Worm (Caenorhabditis elegans): ENCODE data around the gene mrpl-50.
A peak's percentile ranks its signal among the peaks of the same experiment; 100 is the strongest.

Gene mrpl-50

DNA sequence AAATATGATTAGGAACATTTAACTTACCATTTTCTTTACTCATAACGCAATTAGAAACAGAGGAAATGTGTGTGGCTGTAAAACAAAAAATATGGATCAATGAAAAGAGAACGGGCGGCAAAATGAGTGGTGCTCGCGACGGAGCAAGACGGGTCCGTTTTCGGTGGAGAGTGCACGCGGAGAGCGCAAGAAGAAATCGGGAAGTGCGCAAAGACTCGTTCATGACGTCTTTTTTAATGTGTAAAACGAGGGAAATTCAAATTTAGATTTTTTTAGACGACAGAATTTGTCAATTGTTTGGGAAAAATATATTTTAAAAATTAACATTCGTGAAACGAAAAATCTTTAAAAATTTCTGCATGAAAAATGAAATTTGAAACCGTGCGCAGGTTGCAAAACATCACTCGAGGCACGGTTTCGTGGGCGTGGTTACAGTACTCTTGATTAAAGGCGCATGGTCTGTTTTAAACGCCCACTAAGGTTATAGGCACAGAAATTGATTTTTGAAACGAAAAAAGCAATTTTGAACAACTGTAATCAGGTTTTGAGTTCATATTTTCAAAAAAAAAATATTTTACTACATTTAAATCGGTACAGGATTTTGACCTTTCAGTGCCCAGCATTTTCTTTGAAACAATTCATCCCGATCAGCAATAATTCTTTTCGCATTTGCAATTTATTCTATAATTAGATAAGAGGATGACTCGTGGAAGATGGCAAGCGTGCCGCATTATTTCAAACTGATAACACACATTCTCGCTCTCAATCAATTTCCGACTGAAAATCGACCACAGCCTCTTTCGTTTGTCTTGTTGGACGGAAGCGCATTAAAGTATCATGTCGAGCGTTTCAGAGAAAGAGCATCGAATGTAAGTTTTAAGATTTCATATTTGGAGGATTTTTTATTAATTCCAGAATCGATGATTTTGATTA, 39.9 kb downstream of the mrpl-50 start, which contains the start of the genes szy-20 and C18E9.5:
szy-20 (minus strand) TSS at position 83 of the 933 bp plus-strand sequence.
C18E9.5 (plus strand) TSS at position 730 of the 933 bp plus-strand sequence.
- TF ChIP-seq zfp-3 (GFP tag; conservative IDR thresholded peaks at IDR 0.05): no peak
- TF ChIP-seq jun-1 (tag; optimal IDR thresholded peaks at IDR 0.05): no peak
- no peak for TF ChIP-seq snpc-4 (tag; optimal IDR thresholded peaks at IDR 0.05)
- TF ChIP-seq ceh-32 (tag; optimal IDR thresholded peaks at IDR 0.05; ENCODE audit: poor library complexity): no peak
- no peak for TF ChIP-seq Y48G9A.11 (GFP tag; IDR thresholded peaks at IDR 0.05)
- peak; percentile 9 to 92 for TF ChIP-seq lsy-2 (tag; optimal IDR thresholded peaks at IDR 0.05)
- no peak for TF ChIP-seq aly-2 (tag; optimal IDR thresholded peaks at IDR 0.05)
- peak; percentile 75 for TF ChIP-seq mes-2 (tag; optimal IDR thresholded peaks at IDR 0.05; ENCODE audit: poor library complexity, severe bottlenecking)
- no peak for TF ChIP-seq dmd-8 (GFP tag; IDR thresholded peaks at IDR 0.05)
- no peak for TF ChIP-seq F44E2.7 (GFP tag; IDR thresholded peaks at IDR 0.05)
- no peak for TF ChIP-seq ZK337.2 (GFP tag; IDR thresholded peaks at IDR 0.05)
- TF ChIP-seq daf-16 (GFP tag; optimal IDR thresholded peaks at IDR 0.05): peak in 1 of 2 experiments; percentile 58
- TF ChIP-seq daf-16 (tag; optimal IDR thresholded peaks at IDR 0.05): peak; percentile 11
- no peak for TF ChIP-seq gei-8 (GFP tag; optimal IDR thresholded peaks at IDR 0.05)
- TF ChIP-seq tra-1 (GFP tag; IDR thresholded peaks at IDR 0.05): no peak
- peak; percentile 70 for TF ChIP-seq hmg-1.1 (GFP tag; IDR thresholded peaks at IDR 0.05)
- TF ChIP-seq zfp-2 (tag; optimal IDR thresholded peaks at IDR 0.05): no peak
- TF ChIP-seq nhr-6 (tag; optimal IDR thresholded peaks at IDR 0.05): peak; percentile 46
- 0 out of 2 replicates have a peak, but pooled peaks have one; percentile 14 for TF ChIP-seq madf-9 (GFP tag; conservative IDR thresholded peaks at IDR 0.05)
- TF ChIP-seq lin-13 (GFP tag; optimal IDR thresholded peaks at IDR 0.05): no peak
- peak; percentile 52; the same call in 1 of the 2 replicates for TF ChIP-seq ctbp-1 (GFP tag; IDR thresholded peaks at IDR 0.05)
- TF ChIP-seq F26F4.8 (GFP tag; conservative IDR thresholded peaks at IDR 0.05): no peak
- TF ChIP-seq sdz-12 (GFP tag; optimal IDR thresholded peaks at IDR 0.05): no peak
- peak; percentile 68 for TF ChIP-seq egl-43 (GFP tag; IDR thresholded peaks at IDR 0.05)
- no peak for TF ChIP-seq lim-7 (GFP tag; IDR thresholded peaks at IDR 0.05)
- no peak for TF ChIP-seq lin-29 (GFP tag; IDR thresholded peaks at IDR 0.05)
- TF ChIP-seq unc-130 (GFP tag; optimal IDR thresholded peaks at IDR 0.05): peak; percentile 55
- TF ChIP-seq mxl-2 (GFP tag; conservative IDR thresholded peaks at IDR 0.05): no peak
- no peak for TF ChIP-seq nhr-111 (GFP tag; optimal IDR thresholded peaks at IDR 0.05)
- no peak for TF ChIP-seq nhr-10 (tag; optimal IDR thresholded peaks at IDR 0.05)
- peak; percentile 75 for TF ChIP-seq lin-38 (GFP tag; IDR thresholded peaks at IDR 0.05)
- TF ChIP-seq mdt-29 (GFP tag; IDR thresholded peaks at IDR 0.05): no peak
- peak; percentile 82 for TF ChIP-seq mep-1 (tag; optimal IDR thresholded peaks at IDR 0.05)
- TF ChIP-seq dmd-9 (GFP tag; IDR thresholded peaks at IDR 0.05): no peak
- no peak for TF ChIP-seq lir-3 (tag; optimal IDR thresholded peaks at IDR 0.05)
- peak; percentile 61 for TF ChIP-seq pha-4 (GFP tag; IDR thresholded peaks at IDR 0.05)
- TF ChIP-seq pha-4 (tag; optimal IDR thresholded peaks at IDR 0.05): no peak
- TF ChIP-seq nhr-28 (tag; optimal IDR thresholded peaks at IDR 0.05): peak; percentile 20
- peak; percentile 65 for TF ChIP-seq F37D6.2 (tag; optimal IDR thresholded peaks at IDR 0.05)
- no peak for TF ChIP-seq ceh-62 (tag; optimal IDR thresholded peaks at IDR 0.05)
- TF ChIP-seq saeg-2 (GFP tag; IDR thresholded peaks at IDR 0.05): 0 out of 2 replicates have a peak, but pooled peaks have one; percentile 34
- no peak for TF ChIP-seq snpc-1.2 (GFP tag; IDR thresholded peaks at IDR 0.05)
- TF ChIP-seq T20F7.1 (GFP tag; optimal IDR thresholded peaks at IDR 0.05): peak; percentile 87
- peak; percentile 14 for TF ChIP-seq nhr-48 (tag; optimal IDR thresholded peaks at IDR 0.05)
- TF ChIP-seq fkh-10 (GFP tag; optimal IDR thresholded peaks at IDR 0.05): peak; percentile 52
- TF ChIP-seq lin-1 (GFP tag; IDR thresholded peaks at IDR 0.05): no peak
- peak; percentile 48; the same call in 1 of the 2 replicates for TF ChIP-seq ceh-20 (GFP tag; IDR thresholded peaks at IDR 0.05)
- TF ChIP-seq daf-19 (GFP tag; conservative IDR thresholded peaks at IDR 0.05): no peak
- no peak for TF ChIP-seq zip-2 (tag; optimal IDR thresholded peaks at IDR 0.05)
- no peak for TF ChIP-seq daf-8 (GFP tag; IDR thresholded peaks at IDR 0.05)

All from whole organism, L4 larva.